Worm (Caenorhabditis elegans) whole organism, late embryonic: ENCODE measurements around the gene R13A5.10.

Experiments used
- F13H6.1 ChIP-seq: sonication (generic microtip); optimal IDR thresholded peaks from 2 replicates; lab custom pipeline; 2016; ENCODE audit warnings: missing genetic modification characterization, missing compliant biosample characterization
- K09A11.1 ChIP-seq: sonication (generic microtip); optimal IDR thresholded peaks from 2 replicates; lab custom pipeline; 2017; ENCODE audit warnings: antibody characterized with exemption, mild to moderate bottlenecking, missing genetic modification characterization, missing compliant biosample characterization; ENCODE audit not compliant: insufficient read depth
- T23F11.4 ChIP-seq: fragments of 200-800 bp; sonication (Bioruptor generic); optimal IDR thresholded peaks from 2 replicates; lab custom pipeline; 2018; ENCODE audit warnings: mild to moderate bottlenecking, missing genetic modification characterization, missing compliant biosample characterization
- Y22D7AL.16 ChIP-seq: sonication (generic microtip); optimal IDR thresholded peaks from 2 replicates; lab custom pipeline; 2016; ENCODE audit warnings: missing genetic modification characterization, missing compliant biosample characterization
- ceh-18 ChIP-seq: sonication (generic microtip); optimal IDR thresholded peaks from 2 replicates; lab custom pipeline; 2016; ENCODE audit warnings: missing genetic modification characterization, missing compliant biosample characterization
- ceh-19 ChIP-seq: fragments of 200-800 bp; sonication (Bioruptor generic); optimal IDR thresholded peaks from 2 replicates; lab custom pipeline; 2018; ENCODE audit warnings: mild to moderate bottlenecking, missing genetic modification characterization, missing compliant biosample characterization
- ceh-31 ChIP-seq: sonication (generic microtip); optimal IDR thresholded peaks from 2 replicates; lab custom pipeline; 2016; ENCODE audit warnings: missing genetic modification characterization, missing compliant biosample characterization
- ceh-34 ChIP-seq: sonication (generic microtip); optimal IDR thresholded peaks from 2 replicates; lab custom pipeline; 2016; ENCODE audit warnings: mild to moderate bottlenecking, missing genetic modification characterization, missing compliant biosample characterization
- ceh-48 ChIP-seq: sonication (generic microtip); optimal IDR thresholded peaks from 2 replicates; lab custom pipeline; 2016; ENCODE audit warnings: missing genetic modification characterization, inconsistent platforms, missing compliant biosample characterization
- ceh-6 ChIP-seq: fragments of 200-800 bp; sonication (Bioruptor generic); optimal IDR thresholded peaks from 2 replicates; lab custom pipeline; 2018; ENCODE audit warnings: mild to moderate bottlenecking, missing genetic modification characterization, missing compliant biosample characterization
- ceh-9 ChIP-seq: sonication (generic microtip); optimal IDR thresholded peaks from 2 replicates; lab custom pipeline; 2016; ENCODE audit warnings: mild to moderate bottlenecking, missing genetic modification characterization, inconsistent platforms, missing compliant biosample characterization
- dve-1 ChIP-seq: sonication (generic microtip); optimal IDR thresholded peaks from 2 replicates; lab custom pipeline; 2017; ENCODE audit warnings: antibody characterized with exemption, mild to moderate bottlenecking, missing genetic modification characterization, missing compliant biosample characterization
- elt-2 ChIP-seq: sonication (generic microtip); optimal IDR thresholded peaks from 2 replicates; lab custom pipeline; 2016; ENCODE audit warnings: missing genetic modification reagents, missing genetic modification characterization, missing compliant biosample characterization
- ets-4 ChIP-seq: sonication (generic microtip); optimal IDR thresholded peaks from 2 replicates; lab custom pipeline; 2016; ENCODE audit warnings: missing genetic modification characterization, missing compliant biosample characterization
- eyg-1 ChIP-seq: sonication (generic microtip); optimal IDR thresholded peaks from 2 replicates; lab custom pipeline; 2016; ENCODE audit warnings: missing genotype, missing genetic modification characterization, missing compliant biosample characterization
- fkh-10 ChIP-seq: fragments of 150-350 bp; optimal IDR thresholded peaks from 2 replicates; lab custom pipeline; 2014; ENCODE audit warnings: missing biosample characterization, missing genetic modification reagents, missing genetic modification characterization
- hlh-6 ChIP-seq: sonication (generic microtip); optimal IDR thresholded peaks from 2 replicates; lab custom pipeline; 2016; ENCODE audit warnings: missing genotype, missing genetic modification characterization, missing compliant biosample characterization
- madf-2 ChIP-seq: sonication (generic microtip); optimal IDR thresholded peaks from 2 replicates; lab custom pipeline; 2017; ENCODE audit warnings: missing genetic modification characterization, missing compliant biosample characterization
- mec-3 ChIP-seq: sonication (generic microtip); optimal IDR thresholded peaks from 2 replicates; lab custom pipeline; 2016; ENCODE audit warnings: borderline replicate concordance, missing genetic modification characterization, missing compliant biosample characterization
- nfya-1 ChIP-seq: sonication (generic microtip); optimal IDR thresholded peaks from 2 replicates; lab custom pipeline; 2017; ENCODE audit warnings: missing genetic modification characterization, mild to moderate bottlenecking, missing compliant biosample characterization, antibody characterized with exemption, moderate library complexity
- nhr-11 ChIP-seq: fragments of 150-350 bp; optimal IDR thresholded peaks from 2 replicates; lab custom pipeline; 2014; ENCODE audit warnings: missing biosample characterization, missing genetic modification characterization
- npax-4 ChIP-seq: sonication (generic microtip); optimal IDR thresholded peaks from 2 replicates; lab custom pipeline; 2016; ENCODE audit warnings: missing genetic modification characterization, missing compliant biosample characterization
- pag-3 ChIP-seq: sonication (generic microtip); optimal IDR thresholded peaks from 2 replicates; lab custom pipeline; 2016; ENCODE audit warnings: missing compliant biosample characterization, missing genetic modification characterization, borderline replicate concordance
- pax-1 ChIP-seq: fragments of 150-350 bp; optimal IDR thresholded peaks from 2 replicates; lab custom pipeline; 2014; ENCODE audit warnings: missing biosample characterization, missing genetic modification characterization
- pha-2 ChIP-seq: sonication (generic microtip); optimal IDR thresholded peaks from 2 replicates; lab custom pipeline; 2017; ENCODE audit warnings: mild to moderate bottlenecking, missing genetic modification characterization, missing compliant biosample characterization
- rnt-1 ChIP-seq: sonication (generic microtip); optimal IDR thresholded peaks from 2 replicates; lab custom pipeline; 2016; ENCODE audit warnings: missing genetic modification characterization, missing compliant biosample characterization
- sox-2 ChIP-seq: fragments of 200-800 bp; sonication (Bioruptor generic); IDR thresholded peaks from 2 replicates; pipeline ENCODE4 v1.3.6; 2022; ENCODE audit warnings: missing genetic modification reagents, missing genetic modification characterization, missing compliant biosample characterization
- sox-4 ChIP-seq: sonication (generic microtip); optimal IDR thresholded peaks from 2 replicates; lab custom pipeline; 2017; ENCODE audit warnings: mild to moderate bottlenecking, missing genetic modification characterization, inconsistent platforms, missing compliant biosample characterization
- tbx-2 ChIP-seq: sonication (generic microtip); optimal IDR thresholded peaks from 2 replicates; lab custom pipeline; 2016; ENCODE audit warnings: missing genetic modification characterization, missing compliant biosample characterization
- unc-3 ChIP-seq, 2 experiments: fragments of 200-800 bp in 1 of 2; sonication (Bioruptor generic) in 1 of 2; sonication (generic microtip) in 1 of 2; conservative IDR thresholded peaks in 1 of 2; optimal IDR thresholded peaks in 1 of 2; 2 replicates each; pipeline versions ENCODE4 v1.3.6 to Lab custom; 2016 to 2022; ENCODE audit warnings: missing compliant biosample characterization in 2 of 2, missing genetic modification characterization in 2 of 2, missing genetic modification reagents in 1 of 2
- unc-42 ChIP-seq: sonication (generic microtip); optimal IDR thresholded peaks from 2 replicates; lab custom pipeline; 2016; ENCODE audit warnings: missing genotype, missing genetic modification characterization, missing compliant biosample characterization
- unc-55 ChIP-seq: sonication (generic microtip); optimal IDR thresholded peaks from 2 replicates; lab custom pipeline; 2017; ENCODE audit warnings: missing biosample characterization, missing genetic modification reagents, missing genetic modification characterization
- unc-86 ChIP-seq: sonication (generic microtip); optimal IDR thresholded peaks from 2 replicates; lab custom pipeline; 2016; ENCODE audit warnings: missing genetic modification characterization, missing compliant biosample characterization
- zip-5 ChIP-seq: sonication (generic microtip); optimal IDR thresholded peaks from 2 replicates; lab custom pipeline; 2016; ENCODE audit warnings: missing genetic modification characterization, missing compliant biosample characterization
- ztf-16 ChIP-seq: sonication (generic microtip); optimal IDR thresholded peaks from 2 replicates; lab custom pipeline; 2017; ENCODE audit warnings: missing genetic modification characterization, missing compliant biosample characterization

Gene R13A5.10

ce11 chrIII:7584131-7584646 is 1.4 kb upstream of the R13A5.10 start, which contains the start of gene cup-5:
Gene cup-5, plus strand, starts transcription at chrIII:7584181.
- TF ChIP-seq ceh-6 (GFP tag; lab: Kevin White, UChicago): no peak
- TF ChIP-seq madf-2: no peak
- no peak for TF ChIP-seq unc-86
- TF ChIP-seq ceh-9 (tag; lab: Kevin White, UChicago): no peak
- no peak for TF ChIP-seq K09A11.1 (tag; lab: Kevin White, UChicago)
- TF ChIP-seq ceh-19 (GFP tag; lab: Kevin White, UChicago): no peak
- no peak for TF ChIP-seq hlh-6 (tag; lab: Kevin White, UChicago)
- no peak for TF ChIP-seq npax-4 (tag; lab: Kevin White, UChicago)
- TF ChIP-seq unc-42 (tag; lab: Kevin White, UChicago): no peak
- TF ChIP-seq T23F11.4: no peak
- no peak for TF ChIP-seq pha-2 (tag; lab: Kevin White, UChicago)

- TF ChIP-seq sox-4 (tag; lab: Kevin White, UChicago) (no peak), ceh-31 (tag; lab: Kevin White, UChicago) (peak; percentile 47), eyg-1 (tag; lab: Kevin White, UChicago) (no peak), nfya-1 (tag; lab: Kevin White, UChicago) (peak; percentile 27), ceh-19 (GFP tag; lab: Kevin White, UChicago) (peak; percentile 39), rnt-1 (no peak), nhr-11 (tag; lab: Kevin White, UChicago) (no peak)
- TF ChIP-seq, all 69 proteins: peak for 3
Measured at ce11 chrIII:7580586-7580985, 2.2 kb downstream of the R13A5.10 start.

DNA sequence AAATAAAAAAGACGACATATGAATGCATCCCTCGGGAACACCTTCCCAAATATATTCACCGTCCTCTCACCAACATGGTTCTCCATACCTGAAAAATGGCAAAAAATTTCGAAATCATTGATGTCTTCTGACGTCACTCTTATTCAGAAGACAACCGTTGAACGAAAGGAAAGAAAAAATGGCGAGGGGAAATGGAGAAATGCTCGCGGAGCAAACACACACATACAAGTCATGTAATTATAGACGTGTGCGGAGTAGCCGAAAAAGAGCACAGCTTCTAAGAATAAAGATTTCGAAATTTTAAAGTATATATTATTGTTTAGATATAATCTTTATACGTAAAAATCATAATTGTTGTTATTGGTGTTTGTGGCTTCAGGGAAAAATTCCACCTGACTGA is 3.5 kb downstream of the R13A5.10 start, which contains the start of gene mfsd-6:
Gene mfsd-6 (minus strand): TSS at position 88 of the 400 bp plus-strand sequence.
- TF ChIP-seq pag-3 (tag; lab: Kevin White, UChicago) (no peak), zip-5 (no peak), npax-4 (tag; lab: Kevin White, UChicago) (no peak), dve-1 (tag; lab: Kevin White, UChicago) (no peak), sox-2 (no peak), ztf-16 (tag; lab: Kevin White, UChicago) (no peak), mec-3 (tag; lab: Kevin White, UChicago) (no peak), ceh-9 (tag; lab: Kevin White, UChicago) (no peak), Y22D7AL.16 (tag; lab: Kevin White, UChicago) (no peak), ceh-48 (tag; lab: Kevin White, UChicago) (no peak)

- TF ChIP-seq ets-4 (tag; lab: Kevin White, UChicago) (no peak), fkh-10 (GFP tag; lab: Kevin White, UChicago) (no peak), nfya-1 (tag; lab: Kevin White, UChicago) (peak; percentile 80), tbx-2 (peak; percentile 42), elt-2 (tag; lab: Kevin White, UChicago) (peak; percentile 43), unc-3 (GFP tag; conservative IDR thresholded peaks at IDR 0.05; lab: Robert Waterston, UW) (no peak), unc-3 (tag; optimal IDR thresholded peaks at IDR 0.05; lab: Kevin White, UChicago) (peak; percentile 26), rnt-1 (peak; percentile 24), F13H6.1 (tag; lab: Kevin White, UChicago) (peak; percentile 1), unc-55 (GFP tag; lab: Kevin White, UChicago) (no peak), pax-1 (tag; lab: Kevin White, UChicago) (peak; percentile 46), dve-1 (tag; lab: Kevin White, UChicago) (peak; percentile 46), ceh-18 (tag; lab: Kevin White, UChicago) (peak; percentile 54), ceh-48 (tag; lab: Kevin White, UChicago) (no peak), ceh-31 (tag; lab: Kevin White, UChicago) (peak; percentile 61), ceh-34 (tag; lab: Kevin White, UChicago) (peak; percentile 59), unc-42 (tag; lab: Kevin White, UChicago) (peak; percentile 21)
- TF ChIP-seq, all 69 proteins: peak for 12
Measured at ce11 chrIII:7572781-7573400, 9.9 kb downstream of the R13A5.10 start, which contains the start of the genes rpl-9 and lpd-7. Gene rpl-9, minus strand, starts transcription at chrIII:7572831. Gene lpd-7, plus strand, starts transcription at chrIII:7573350.
